Worm (Caenorhabditis elegans) whole organism, young adult: Measurements from ENCODE around the gene CC8.3.

Source experiments
- Y67H2A.10 ChIP-seq: fragments of 200-800 bp; sonication (Bioruptor generic); conservative IDR thresholded peaks from 2 replicates; pipeline ENCODE4 v1.3.6; 2022; ENCODE audit warnings: missing genetic modification reagents, missing genetic modification characterization, missing compliant biosample characterization
- die-1 ChIP-seq: sonication (generic microtip); optimal IDR thresholded peaks from 2 replicates; lab custom pipeline; 2016; ENCODE audit warnings: missing genotype, mild to moderate bottlenecking, missing genetic modification characterization, missing compliant biosample characterization
- snpc-1.1 ChIP-seq: sonication (generic microtip); optimal IDR thresholded peaks from 2 replicates; lab custom pipeline; 2017; ENCODE audit warnings: missing genetic modification characterization, mild to moderate bottlenecking, missing compliant biosample characterization, antibody characterized with exemption, moderate library complexity, missing genotype, missing genetic modification reagents; ENCODE audit not compliant: insufficient read depth

DNA sequence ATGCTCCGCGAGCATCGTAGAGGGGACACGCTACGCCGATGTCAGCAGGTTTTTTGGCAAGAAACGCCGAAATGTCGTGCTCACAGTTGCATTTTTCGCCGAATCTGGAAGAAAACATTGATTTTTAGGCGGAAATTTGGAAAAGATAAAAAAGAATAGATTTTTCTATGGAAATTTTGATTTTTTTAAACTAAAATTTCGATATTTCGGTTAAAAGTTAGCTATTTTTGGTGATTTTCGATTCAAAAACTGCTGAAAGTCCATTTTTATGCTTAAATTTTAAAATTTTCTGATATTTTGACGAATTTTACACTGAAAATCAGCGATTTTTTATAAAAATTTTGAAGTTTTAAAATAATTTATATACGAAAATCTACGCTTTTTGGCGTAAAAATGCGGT lies 44.7 kb downstream of the CC8.3 start:
- TF ChIP-seq Y67H2A.10 (GFP tag; lab: Robert Waterston, UW) (no peak), snpc-1.1 (tag; lab: Kevin White, UChicago) (no peak), die-1 (tag; lab: Kevin White, UChicago) (no peak)
